Worm (Caenorhabditis elegans) whole organism, early embryonic: ENCODE data around the gene C54D10.3.

Experiments used
- B0310.2 ChIP-seq: sonication (generic microtip); optimal IDR thresholded peaks from 2 replicates; lab custom pipeline; 2016; ENCODE audit warnings: mild to moderate bottlenecking, missing genetic modification characterization, missing compliant biosample characterization
- ama-1 ChIP-seq: fragments of 150-350 bp; optimal IDR thresholded peaks from 2 replicates; lab custom pipeline; 2014
- ceh-13 ChIP-seq: fragments of 200-800 bp; sonication (Bioruptor generic); optimal IDR thresholded peaks from 2 replicates; lab custom pipeline; 2018; ENCODE audit warnings: mild to moderate bottlenecking, missing genetic modification characterization, missing compliant biosample characterization
- ets-7 ChIP-seq: sonication (generic microtip); optimal IDR thresholded peaks from 2 replicates; lab custom pipeline; 2016; ENCODE audit warnings: missing genotype, missing genetic modification characterization, missing compliant biosample characterization
- flt-1 ChIP-seq: fragments of 200-800 bp; sonication (Bioruptor generic); IDR thresholded peaks from 2 replicates; pipeline ENCODE4 v1.3.6; 2022; ENCODE audit warnings: missing genetic modification characterization, missing compliant biosample characterization
- hmbx-1 ChIP-seq: sonication (generic microtip); optimal IDR thresholded peaks from 2 replicates; lab custom pipeline; 2016; ENCODE audit warnings: mild to moderate bottlenecking, missing genetic modification characterization, missing compliant biosample characterization
- hmg-4 ChIP-seq: fragments of 200-800 bp; sonication (Bioruptor generic); optimal IDR thresholded peaks from 2 replicates; lab custom pipeline; 2018; ENCODE audit warnings: mild to moderate bottlenecking, missing genetic modification characterization, missing compliant biosample characterization
- hnd-1 ChIP-seq: sonication (generic microtip); optimal IDR thresholded peaks from 2 replicates; lab custom pipeline; 2016; ENCODE audit warnings: missing genetic modification characterization, missing compliant biosample characterization
- pes-1 ChIP-seq: fragments of 200-800 bp; sonication (Bioruptor generic); IDR thresholded peaks from 2 replicates; pipeline ENCODE4 v1.3.6; 2022; ENCODE audit warnings: missing genetic modification reagents, missing genetic modification characterization, missing compliant biosample characterization
- sea-1 ChIP-seq: fragments of 200-800 bp; sonication (Bioruptor generic); conservative IDR thresholded peaks from 2 replicates; pipeline ENCODE4 v1.3.6; 2022; ENCODE audit warnings: missing genetic modification characterization, missing compliant biosample characterization
- tbx-37 ChIP-seq: fragments of 200-800 bp; sonication (Bioruptor generic); conservative IDR thresholded peaks from 2 replicates; pipeline ENCODE4 v1.3.6; 2022; ENCODE audit warnings: missing genetic modification reagents, missing genetic modification characterization, missing compliant biosample characterization

DNA sequence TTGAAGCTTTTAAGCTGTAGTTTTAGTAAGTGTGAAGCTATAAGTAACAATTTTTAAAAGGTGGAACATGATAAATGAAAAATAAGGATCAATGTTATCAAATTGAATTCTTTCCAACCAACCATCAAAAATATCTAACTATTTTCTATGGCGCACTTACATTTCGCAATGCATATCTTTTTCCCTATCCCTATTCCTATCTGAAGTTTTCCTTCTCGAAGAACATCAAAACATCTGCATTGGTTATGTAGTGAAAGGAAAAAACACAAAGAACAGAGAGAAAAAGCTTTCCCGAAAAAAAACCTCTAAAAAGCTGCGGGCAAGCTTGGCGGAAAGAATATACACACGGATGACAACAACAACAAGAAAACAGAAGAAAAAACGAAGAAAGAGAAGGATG lies 42.2 kb downstream of the C54D10.3 start:
- TF ChIP-seq ama-1 (lab: Kevin White, UChicago): no peak
- TF ChIP-seq hnd-1 (tag; lab: Kevin White, UChicago): no peak
- no peak for TF ChIP-seq B0310.2
- no peak for TF ChIP-seq sea-1 (GFP tag; lab: Robert Waterston, UW)
- no peak for TF ChIP-seq flt-1 (GFP tag; lab: Robert Waterston, UW)
- TF ChIP-seq tbx-37 (GFP tag; lab: Robert Waterston, UW): no peak
- TF ChIP-seq ets-7: no peak
- no peak for TF ChIP-seq ceh-13
- no peak for TF ChIP-seq pes-1 (GFP tag; lab: Robert Waterston, UW)
- TF ChIP-seq hmbx-1 (tag; lab: Kevin White, UChicago): no peak
- no peak for TF ChIP-seq hmg-4 (GFP tag; lab: Kevin White, UChicago)
